Worm (Caenorhabditis elegans): ENCODE results near the gene R10F2.4.

The R10F2.4 gene

ce11 chrIII:2871817-2872216 is 51.1 kb downstream of the R10F2.4 start (continued):
- no peak for TF ChIP-seq cebp-1 (GFP tag; IDR thresholded peaks at IDR 0.05)
- peak; percentile 52 for TF ChIP-seq cebp-1 (tag; optimal IDR thresholded peaks at IDR 0.05)
- no peak for TF ChIP-seq sea-2 (GFP tag; IDR thresholded peaks at IDR 0.05)
- TF ChIP-seq madf-3 (GFP tag; IDR thresholded peaks at IDR 0.05), result no peak
- TF ChIP-seq B0261.1 (tag; optimal IDR thresholded peaks at IDR 0.05), result no peak
- TF ChIP-seq ceh-40 (GFP tag; IDR thresholded peaks at IDR 0.05), result no peak
- TF ChIP-seq mel-28 (tag; optimal IDR thresholded peaks at IDR 0.05; ENCODE audit: borderline replicate concordance), result no peak
- peak; percentile 76 for TF ChIP-seq ztf-26 (tag; optimal IDR thresholded peaks at IDR 0.05)
- TF ChIP-seq snpc-3.4 (tag; optimal IDR thresholded peaks at IDR 0.05), result no peak
- no peak for TF ChIP-seq cebp-2 (GFP tag; IDR thresholded peaks at IDR 0.05)
- no peak for TF ChIP-seq bed-1 (GFP tag; IDR thresholded peaks at IDR 0.05)

- peak; percentile 74 for TF ChIP-seq unc-62 (GFP tag; optimal IDR thresholded peaks at IDR 0.05)
- peak; percentile 25; the same call in 1 of the 2 replicates for TF ChIP-seq dox-1 (GFP tag; IDR thresholded peaks at IDR 0.05)
- TF ChIP-seq mes-4 (tag; optimal IDR thresholded peaks at IDR 0.05), result no peak
- no peak for TF ChIP-seq cebp-1 (GFP tag; IDR thresholded peaks at IDR 0.05)
- TF ChIP-seq cebp-1 (tag; optimal IDR thresholded peaks at IDR 0.05), result peak; percentile 59
- TF ChIP-seq nhr-80 (tag; optimal IDR thresholded peaks at IDR 0.05), result peak; percentile 89
- TF ChIP-seq pha-4 (tag; optimal IDR thresholded peaks at IDR 0.05), result no peak
- 0 out of 2 replicates have a peak, but pooled peaks have one; percentile 33 for TF ChIP-seq egl-44 (GFP tag; IDR thresholded peaks at IDR 0.05)
Observed at ce11 chrIII:2870228-2870627, 52.7 kb downstream of the R10F2.4 start.

DNA sequence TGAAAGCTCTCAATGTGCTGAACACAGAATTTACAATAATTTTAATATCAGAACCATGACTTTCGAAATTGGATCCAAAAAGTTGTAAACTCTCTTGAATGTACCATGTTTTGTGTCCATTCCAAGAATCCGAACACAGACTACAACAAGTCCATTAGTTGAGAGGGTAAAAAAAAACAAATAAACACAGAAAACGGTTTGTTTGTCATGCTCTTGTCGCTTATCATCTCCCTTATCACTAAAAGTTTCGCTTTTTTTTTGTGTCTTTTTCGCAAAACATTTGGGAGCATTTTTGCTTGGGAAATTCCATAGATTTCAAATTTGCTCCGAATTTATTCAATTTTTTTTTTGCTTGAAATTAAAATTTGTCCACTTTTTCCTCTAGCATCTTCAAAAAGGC is 53.4 kb downstream of the R10F2.4 start:
- no peak for TF ChIP-seq fkh-3 (tag; optimal IDR thresholded peaks at IDR 0.05)
- no peak for TF ChIP-seq bed-1 (GFP tag; IDR thresholded peaks at IDR 0.05)
- no peak for TF ChIP-seq hsf-1 (GFP tag; IDR thresholded peaks at IDR 0.05)
